Fruit fly (Drosophila melanogaster): ENCODE data around the gene CG17159.
A peak's percentile ranks its signal among the peaks of the same experiment; 100 is the strongest.

CG17159 gene

dm6 chrX:23097250-23097649 is 4.8 kb upstream of the CG17159 start (continued):
- TF ChIP-seq BEAF-32 (GFP tag; optimal IDR thresholded peaks at IDR 0.05) (peak; percentile 70), crc (GFP tag; optimal IDR thresholded peaks at IDR 0.05) (no peak), Rfx (GFP tag; IDR thresholded peaks at IDR 0.05) (peak; percentile 48; the same call in 1 of the 2 replicates), vvl (GFP tag; IDR thresholded peaks at IDR 0.05) (no peak), BtbVII (GFP tag; optimal IDR thresholded peaks at IDR 0.05) (no peak), Sry-δ (GFP tag; optimal IDR thresholded peaks at IDR 0.05) (peak; percentile 69), CG7357 (GFP tag; IDR thresholded peaks at IDR 0.05) (peak; percentile 84), CG17802 (tag; optimal IDR thresholded peaks at IDR 0.05) (peak; percentile 84), CkIIα-i1 (GFP tag; IDR thresholded peaks at IDR 0.05) (no peak), row (GFP tag; IDR thresholded peaks at IDR 0.05) (peak; percentile 64), CG17612 (GFP tag; IDR thresholded peaks at IDR 0.05) (no peak), phol (tag; optimal IDR thresholded peaks at IDR 0.05) (no peak), Atf3 (GFP tag; optimal IDR thresholded peaks at IDR 0.05) (no peak), hb (GFP tag; IDR thresholded peaks at IDR 0.05; ENCODE audit: partially characterized antibody) (0 out of 3 replicates have a peak, but pooled peaks have one; percentile 54), Ada2b (GFP tag; IDR thresholded peaks at IDR 0.05) (peak; percentile 17; the same call in 1 of the 2 replicates), lilli (GFP tag; optimal IDR thresholded peaks at IDR 0.05) (peak; percentile 20), sd (tag; optimal IDR thresholded peaks at IDR 0.05) (peak; percentile 16), Scr (GFP tag; IDR thresholded peaks at IDR 0.05; ENCODE audit: partially characterized antibody) (peak; percentile 69), Sin3A (optimal IDR thresholded peaks at IDR 0.05) (peak; percentile 0), slbo (GFP tag; IDR thresholded peaks at IDR 0.05) (peak; percentile 62; the same call in 1 of the 2 replicates), mam (GFP tag; optimal IDR thresholded peaks at IDR 0.05) (no peak), CG9932 (GFP tag; IDR thresholded peaks at IDR 0.05) (peak; percentile 57), pzg (GFP tag; optimal IDR thresholded peaks at IDR 0.05) (peak; percentile 20), unc-4 (GFP tag; IDR thresholded peaks at IDR 0.05; ENCODE audit: partially characterized antibody) (peak; percentile 61; the same call in 1 of the 2 replicates), CG32532 (GFP tag; IDR thresholded peaks at IDR 0.05) (peak; percentile 38; the same call in 1 of the 2 replicates), Gug (GFP tag; IDR thresholded peaks at IDR 0.05) (peak; percentile 31; the same call in 1 of the 4 replicates), vnd (GFP tag; IDR thresholded peaks at IDR 0.05; ENCODE audit: partially characterized antibody) (peak; percentile 71), ash1 (GFP tag; optimal IDR thresholded peaks at IDR 0.05) (no peak), knrl (GFP tag; IDR thresholded peaks at IDR 0.05; ENCODE audit: partially characterized antibody) (peak; percentile 67; the same call in 2 of the 3 replicates)

dm6 chrX:23096818-23097129 is 4.3 kb upstream of the CG17159 start:
- TF ChIP-seq Xbp1 (GFP tag; optimal IDR thresholded peaks at IDR 0.05) (no peak), lmd (GFP tag; IDR thresholded peaks at IDR 0.05) (peak; percentile 19; the same call in 1 of the 2 replicates), slbo (GFP tag; IDR thresholded peaks at IDR 0.05) (peak; percentile 27; the same call in 1 of the 2 replicates), CG17361 (GFP tag; IDR thresholded peaks at IDR 0.05) (0 out of 3 replicates have a peak, but pooled peaks have one; percentile 32), Hand (GFP tag; optimal IDR thresholded peaks at IDR 0.05) (no peak), CG3407 (GFP tag; optimal IDR thresholded peaks at IDR 0.05) (no peak), CG18262 (tag; optimal IDR thresholded peaks at IDR 0.05) (peak; percentile 12), hbn (GFP tag; IDR thresholded peaks at IDR 0.05; ENCODE audit: partially characterized antibody) (no peak), CG10366 (GFP tag; IDR thresholded peaks at IDR 0.05) (peak; percentile 15; the same call in 1 of the 2 replicates), twi (tag; optimal IDR thresholded peaks at IDR 0.05) (no peak), phol (tag; optimal IDR thresholded peaks at IDR 0.05) (peak; percentile 21), Rfx (GFP tag; IDR thresholded peaks at IDR 0.05) (peak; percentile 31; the same call in 1 of the 2 replicates), CG14014 (GFP tag; IDR thresholded peaks at IDR 0.05) (no peak), gem (tag; optimal IDR thresholded peaks at IDR 0.05) (peak; percentile 35), dmrt99B (tag; optimal IDR thresholded peaks at IDR 0.05) (peak; percentile 7), Fer1 (GFP tag; optimal IDR thresholded peaks at IDR 0.05) (no peak), CG4404 (GFP tag; IDR thresholded peaks at IDR 0.05) (no peak), ERR (GFP tag; optimal IDR thresholded peaks at IDR 0.05) (no peak), CG10209 (GFP tag; optimal IDR thresholded peaks at IDR 0.05) (no peak), lola (GFP tag; optimal IDR thresholded peaks at IDR 0.05) (peak in 1 of 3 experiments; percentile 14), fd3F (GFP tag; optimal IDR thresholded peaks at IDR 0.05) (no peak), pan (optimal IDR thresholded peaks at IDR 0.05) (no peak), pan (GFP tag; optimal IDR thresholded peaks at IDR 0.05 in 1 of 2, IDR thresholded peaks at IDR 0.05 in 1 of 2) (peak in 1 of 2 experiments; percentile 36), sens (GFP tag) (peak; percentile 30), tio (GFP tag; optimal IDR thresholded peaks at IDR 0.05) (peak; percentile 43)
